Fruit fly (Drosophila melanogaster) Kc167 (cell line): ENCODE measurements around the gene REG.

ENCODE experiments used
- Sin3A ChIP-seq: fragments of >200 bp; optimal IDR thresholded peaks from 2 replicates; lab custom pipeline; 2018; ENCODE audit warnings: missing external identifiers
- insv ChIP-seq: fragments of >200 bp; optimal IDR thresholded peaks from 3 replicates; lab custom pipeline; 2018; ENCODE audit warnings: missing external identifiers
- psq ChIP-seq: fragments of >200 bp; optimal IDR thresholded peaks from 2 replicates; lab custom pipeline; 2017; ENCODE audit warnings: missing external identifiers
- ttk ChIP-seq: sonication (Bioruptor generic); optimal IDR thresholded peaks from 2 replicates; lab custom pipeline; 2017; ENCODE audit warnings: missing external identifiers

DNA sequence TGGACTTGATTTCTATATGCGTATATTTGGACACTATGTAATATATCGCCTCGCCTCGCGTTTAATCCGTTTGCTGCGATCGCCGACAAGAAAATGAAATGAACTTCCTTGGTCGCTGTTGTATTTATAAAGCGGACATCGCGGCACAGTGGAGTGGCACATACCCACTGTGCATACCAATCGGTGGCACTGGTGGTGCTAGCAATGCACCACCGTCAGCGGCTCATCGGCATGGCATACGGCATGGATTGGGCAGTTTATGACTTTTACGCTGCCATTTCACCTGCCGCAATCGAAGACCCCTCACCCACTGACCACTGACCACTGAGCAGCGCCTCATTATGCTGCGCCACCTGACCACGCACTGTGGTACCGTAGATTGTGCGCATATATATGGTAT, 20.3 kb upstream of the REG start, which contains the start of gene CG12723:
- no peak for TF ChIP-seq insv (lab: Kevin White, UChicago)
- TF ChIP-seq psq = no peak
- TF ChIP-seq Sin3A (lab: Kevin White, UChicago) = no peak
- no peak for TF ChIP-seq ttk
